Worm (Caenorhabditis elegans) whole organism, L1 larva: ENCODE data around the gene Y54G2A.41.
"Not testable (repeated sequence)": the region's sequence is repeated elsewhere in the genome, so short reads cannot be mapped to it uniquely, and the experiment has no call there.

Experiments used
- C04F5.9 ChIP-seq: sonication (generic microtip); optimal IDR thresholded peaks from 2 replicates; lab custom pipeline; 2016; ENCODE audit warnings: missing genetic modification characterization, missing compliant biosample characterization
- C16A3.4 ChIP-seq: fragments of 150-350 bp; optimal IDR thresholded peaks from 2 replicates; lab custom pipeline; 2014; ENCODE audit warnings: missing biosample characterization, missing genetic modification characterization
- Y116A8C.19 ChIP-seq: sonication (generic microtip); optimal IDR thresholded peaks from 2 replicates; lab custom pipeline; 2016; ENCODE audit warnings: missing compliant biosample characterization, missing genetic modification characterization, borderline replicate concordance
- aha-1 ChIP-seq: fragments of 150-350 bp; optimal IDR thresholded peaks from 2 replicates; lab custom pipeline; 2014; ENCODE audit warnings: missing biosample characterization, missing genetic modification characterization
- blmp-1 ChIP-seq: fragments of 150-350 bp; optimal IDR thresholded peaks from 2 replicates; lab custom pipeline; 2014; ENCODE audit warnings: missing biosample characterization, missing genetic modification characterization
- ceh-63 ChIP-seq: fragments of 200-800 bp; sonication (Bioruptor generic); optimal IDR thresholded peaks from 2 replicates; lab custom pipeline; 2018; ENCODE audit warnings: mild to moderate bottlenecking, missing genetic modification characterization, missing compliant biosample characterization
- ceh-82 ChIP-seq, 3 experiments: fragments of 150-350 bp in 1 of 3; sonication (generic microtip) in 2 of 3; optimal IDR thresholded peaks; 2 replicates each; lab custom pipeline; 2014 to 2017; ENCODE audit warnings: missing biosample characterization in 3 of 3, missing genetic modification characterization in 3 of 3
- dpl-1 ChIP-seq, 3 experiments: fragments of 150-350 bp in 2 of 3; sonication (generic microtip) in 1 of 3; optimal IDR thresholded peaks; 2 replicates each; lab custom pipeline; 2014 to 2017; ENCODE audit warnings: missing biosample characterization in 3 of 3, missing genetic modification characterization in 3 of 3, missing genetic modification reagents in 3 of 3
- dsc-1 ChIP-seq: sonication (generic microtip); optimal IDR thresholded peaks from 2 replicates; lab custom pipeline; 2016; ENCODE audit warnings: mild to moderate bottlenecking, missing genetic modification characterization, missing compliant biosample characterization
- efl-1 ChIP-seq, 4 experiments: fragments of 150-350 bp; optimal IDR thresholded peaks in 3 of 4; peaks in 1 of 4; 1 replicate in 1 of 4; 2 replicates in 3 of 4; lab custom pipeline; 2014; ENCODE audit warnings: missing biosample characterization in 2 of 4, missing genetic modification characterization in 2 of 4, missing genetic modification reagents in 2 of 4
- efl-3 ChIP-seq: fragments of 200-800 bp; sonication (Bioruptor generic); optimal IDR thresholded peaks from 2 replicates; lab custom pipeline; 2018; ENCODE audit warnings: mild to moderate bottlenecking, missing genetic modification characterization, missing compliant biosample characterization
- elt-3 ChIP-seq, 6 experiments: fragments of 150-350 bp in 1 of 6; sonication (generic microtip); optimal IDR thresholded peaks; 2 replicates each; lab custom pipeline; 2017 to 2018; ENCODE audit warnings: missing biosample characterization in 6 of 6, missing genetic modification characterization in 6 of 6, inconsistent platforms in 1 of 6
- ets-5 ChIP-seq: fragments of 200-800 bp; sonication (Bioruptor generic); IDR thresholded peaks from 2 replicates; pipeline ENCODE4 v1.3.6; 2022; ENCODE audit warnings: missing genetic modification characterization, missing compliant biosample characterization
- fkh-4 ChIP-seq: sonication (generic microtip); optimal IDR thresholded peaks from 2 replicates; lab custom pipeline; 2016; ENCODE audit warnings: missing compliant biosample characterization, missing genetic modification characterization, borderline replicate concordance
- grh-1 ChIP-seq: fragments of 200-800 bp; sonication (Bioruptor generic); IDR thresholded peaks from 2 replicates; pipeline ENCODE4 v1.3.6; 2022; ENCODE audit warnings: missing genetic modification reagents, missing genetic modification characterization, missing compliant biosample characterization
- hlh-4 ChIP-seq: sonication (generic microtip); optimal IDR thresholded peaks from 2 replicates; lab custom pipeline; 2016; ENCODE audit warnings: mild to moderate bottlenecking, missing genetic modification characterization, missing compliant biosample characterization
- isw-1 ChIP-seq: fragments of 200-800 bp; sonication (Bioruptor generic); IDR thresholded peaks from 2 replicates; pipeline ENCODE4 v1.3.6; 2022; ENCODE audit warnings: missing genetic modification characterization, missing compliant biosample characterization
- lin-35 ChIP-seq, 2 experiments: fragments of 150-350 bp; optimal IDR thresholded peaks; 2 replicates each; lab custom pipeline; 2014; ENCODE audit warnings: missing biosample characterization in 2 of 2, missing genetic modification characterization in 2 of 2, missing genetic modification reagents in 2 of 2
- lsy-2 ChIP-seq, 2 experiments: fragments of 150-350 bp; optimal IDR thresholded peaks; 2 replicates each; lab custom pipeline; 2014; ENCODE audit warnings: missing biosample characterization in 2 of 2, missing genetic modification characterization in 2 of 2
- mab-9 ChIP-seq: fragments of 200-800 bp; sonication (Bioruptor generic); IDR thresholded peaks from 2 replicates; pipeline ENCODE4 v1.3.6; 2022; ENCODE audit warnings: missing genetic modification reagents, missing genetic modification characterization, missing compliant biosample characterization
- mdl-1 ChIP-seq, 2 experiments: fragments of 150-350 bp; optimal IDR thresholded peaks; 2 replicates each; lab custom pipeline; 2014 to 2017; ENCODE audit warnings: missing biosample characterization in 2 of 2, missing genetic modification characterization in 2 of 2, inconsistent platforms in 1 of 2
- mep-1 ChIP-seq: fragments of 150-350 bp; optimal IDR thresholded peaks from 2 replicates; lab custom pipeline; 2014; ENCODE audit warnings: missing biosample characterization, missing genetic modification characterization
- nhr-19 ChIP-seq: fragments of 200-800 bp; sonication (Bioruptor generic); conservative IDR thresholded peaks from 2 replicates; pipeline ENCODE4 v1.3.6; 2022; ENCODE audit warnings: missing genetic modification characterization, missing compliant biosample characterization
- nhr-20 ChIP-seq: sonication (generic microtip); optimal IDR thresholded peaks from 2 replicates; lab custom pipeline; 2016; ENCODE audit warnings: mild to moderate bottlenecking, missing genetic modification characterization, missing compliant biosample characterization
- nhr-47 ChIP-seq: sonication (generic microtip); optimal IDR thresholded peaks from 2 replicates; lab custom pipeline; 2016; ENCODE audit warnings: mild to moderate bottlenecking, missing genetic modification characterization, moderate library complexity, missing compliant biosample characterization
- nhr-71 ChIP-seq: sonication (generic microtip); optimal IDR thresholded peaks from 2 replicates; lab custom pipeline; 2016; ENCODE audit warnings: mild to moderate bottlenecking, missing genetic modification characterization, moderate library complexity, missing compliant biosample characterization
- nhr-85 ChIP-seq: sonication (generic microtip); peaks from one replicate; lab custom pipeline; 2016; ENCODE audit warnings: missing genetic modification characterization, inconsistent platforms, missing compliant biosample characterization
- nhr-90 ChIP-seq: sonication (generic microtip); optimal IDR thresholded peaks from 2 replicates; lab custom pipeline; 2016; ENCODE audit warnings: mild to moderate bottlenecking, missing genetic modification characterization, missing compliant biosample characterization; ENCODE audit not compliant: poor library complexity
- snu-23 ChIP-seq: sonication (generic microtip); optimal IDR thresholded peaks from 2 replicates; lab custom pipeline; 2016; ENCODE audit warnings: missing genetic modification characterization, missing compliant biosample characterization
- sox-4 ChIP-seq: sonication (generic microtip); optimal IDR thresholded peaks from 2 replicates; lab custom pipeline; 2016; ENCODE audit warnings: missing genetic modification characterization, missing compliant biosample characterization
- swsn-7 ChIP-seq: sonication (generic microtip); optimal IDR thresholded peaks from 2 replicates; lab custom pipeline; 2016; ENCODE audit warnings: missing genetic modification characterization, missing compliant biosample characterization
- tbx-2 ChIP-seq: sonication (generic microtip); optimal IDR thresholded peaks from 2 replicates; lab custom pipeline; 2016; ENCODE audit warnings: missing genetic modification characterization, missing compliant biosample characterization
- unc-30 ChIP-seq: sonication (generic microtip); optimal IDR thresholded peaks from 2 replicates; lab custom pipeline; 2017; ENCODE audit warnings: missing biosample characterization, missing genetic modification characterization
- unc-62 ChIP-seq: fragments of 150-350 bp; optimal IDR thresholded peaks from 2 replicates; lab custom pipeline; 2014; ENCODE audit warnings: missing biosample characterization, missing genetic modification reagents, missing genetic modification characterization
- xbp-1 ChIP-seq: sonication (generic microtip); optimal IDR thresholded peaks from 2 replicates; lab custom pipeline; 2016; ENCODE audit warnings: missing genetic modification characterization, missing compliant biosample characterization
- zip-4 ChIP-seq: fragments of 200-800 bp; sonication (Bioruptor generic); optimal IDR thresholded peaks from 2 replicates; lab custom pipeline; 2018; ENCODE audit warnings: mild to moderate bottlenecking, missing genetic modification characterization, moderate library complexity, missing compliant biosample characterization

Gene Y54G2A.41

ce11 chrIV:2777841-2778240 is 26.2 kb downstream of the Y54G2A.41 start, which contains the start of gene Y54G2A.72:
TSS of gene Y54G2A.72 (plus strand) at chrIV:2778141.
- not testable (repeated sequence) for TF ChIP-seq efl-1 (optimal IDR thresholded peaks at IDR 0.05; lab: Kevin White, UChicago); efl-1 (GFP tag; optimal IDR thresholded peaks at IDR 0.05 in 1 of 2; lab: Kevin White, UChicago); mdl-1 (tag; optimal IDR thresholded peaks at IDR 0.05; lab: Kevin White, UChicago); snu-23 (GFP tag; lab: Kevin White, UChicago)

DNA sequence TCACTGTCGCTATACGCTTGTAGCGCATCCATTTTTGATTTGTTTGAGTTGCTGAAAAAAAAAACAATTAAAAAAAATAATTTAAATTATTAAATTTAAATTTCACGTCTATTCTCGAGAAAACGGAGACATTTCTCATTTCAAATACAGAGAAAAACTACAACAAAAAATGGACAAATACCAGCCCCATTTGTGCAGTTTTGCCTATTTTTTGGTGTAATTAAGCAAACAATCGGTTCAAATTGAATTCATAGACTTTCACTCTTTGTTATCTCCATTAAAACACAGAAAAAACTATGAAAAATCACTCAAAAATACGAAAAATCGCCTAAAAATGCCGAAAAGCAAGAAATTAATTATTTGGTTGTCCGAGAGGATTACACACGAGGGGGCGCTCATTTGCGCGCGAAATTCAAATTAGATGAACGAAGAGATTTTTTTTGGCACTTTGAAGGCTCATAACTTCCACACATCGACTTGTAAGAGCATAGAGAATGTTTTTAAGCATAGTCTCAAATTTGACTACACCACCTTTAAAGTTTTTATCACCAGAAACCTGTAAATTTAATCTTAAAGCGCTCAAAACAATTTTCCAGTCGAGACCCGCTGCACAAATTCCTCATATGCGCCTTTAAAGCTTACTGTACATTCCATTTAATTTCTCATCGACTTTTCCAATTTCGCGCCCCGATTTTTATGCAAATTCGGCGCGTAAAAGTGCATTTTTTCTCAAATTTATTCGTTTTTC is 31.3 kb downstream of the Y54G2A.41 start, which contains the start of gene Y54G2A.12:
Gene Y54G2A.12 (minus strand): TSS at position 51 of the 748 bp plus-strand sequence.
- TF ChIP-seq efl-1 (optimal IDR thresholded peaks at IDR 0.05; lab: Kevin White, UChicago) (peak; percentile 39 to 41), efl-1 (GFP tag; optimal IDR thresholded peaks at IDR 0.05 in 1 of 2; lab: Kevin White, UChicago) (peak; percentile 44 to 55), dpl-1 (GFP tag; optimal IDR thresholded peaks at IDR 0.05; lab: Kevin White, UChicago) (peak in 2 of 3 experiments; percentile 4 to 8), mab-9 (GFP tag; lab: Robert Waterston, UW) (no peak)

- TF ChIP-seq efl-3 (GFP tag; lab: Kevin White, UChicago), result no peak
- TF ChIP-seq elt-3 (tag; optimal IDR thresholded peaks at IDR 0.05; lab: Kevin White, UChicago), result peak in 1 of 6 experiments; percentile 26
- TF ChIP-seq dsc-1 (tag; lab: Kevin White, UChicago), result peak; percentile 15
- TF ChIP-seq ceh-63 (GFP tag; lab: Kevin White, UChicago), result no peak
- TF ChIP-seq unc-62 (GFP tag; lab: Kevin White, UChicago), result no peak
- TF ChIP-seq nhr-90, result peak; percentile 48
- TF ChIP-seq xbp-1 (tag; lab: Kevin White, UChicago), result peak; percentile 29
- TF ChIP-seq C16A3.4 (tag; lab: Kevin White, UChicago), result no peak
- peak; percentile 46 for TF ChIP-seq tbx-2 (tag; lab: Kevin White, UChicago)
- peak; percentile 68 for TF ChIP-seq snu-23 (GFP tag; lab: Kevin White, UChicago)
- 0 out of 2 replicates have a peak, but pooled peaks have one; percentile 13 for TF ChIP-seq grh-1 (GFP tag; lab: Robert Waterston, UW)
- TF ChIP-seq dpl-1 (GFP tag; optimal IDR thresholded peaks at IDR 0.05; lab: Kevin White, UChicago), result peak; percentile 37 to 45 (median 43)
- no peak for TF ChIP-seq sox-4 (tag; lab: Kevin White, UChicago)
- TF ChIP-seq hlh-4 (tag; lab: Kevin White, UChicago), result no peak
- peak; percentile 46 to 57 for TF ChIP-seq lsy-2 (tag; optimal IDR thresholded peaks at IDR 0.05; lab: Kevin White, UChicago)
- TF ChIP-seq nhr-47 (tag; lab: Kevin White, UChicago), result peak; percentile 54
- TF ChIP-seq isw-1, result peak; percentile 27
- no peak for TF ChIP-seq aha-1 (tag; lab: Kevin White, UChicago)
- TF ChIP-seq unc-30 (tag; lab: Kevin White, UChicago), result no peak
- TF ChIP-seq nhr-19 (GFP tag; lab: Robert Waterston, UW), result no peak
- TF ChIP-seq ceh-82 (tag; optimal IDR thresholded peaks at IDR 0.05; lab: Kevin White, UChicago), result peak; percentile 3 to 46 (median 40)
- peak; percentile 45 to 55 for TF ChIP-seq lin-35 (GFP tag; optimal IDR thresholded peaks at IDR 0.05; lab: Kevin White, UChicago)
- peak; percentile 36 for TF ChIP-seq swsn-7 (tag; lab: Kevin White, UChicago)
- no peak for TF ChIP-seq ets-5 (GFP tag; lab: Robert Waterston, UW)
- peak; percentile 64 for TF ChIP-seq mep-1
- TF ChIP-seq C04F5.9 (tag; lab: Kevin White, UChicago), result no peak
- no peak for TF ChIP-seq fkh-4 (tag; lab: Kevin White, UChicago)
- peak; percentile 69 to 72 for TF ChIP-seq efl-1 (optimal IDR thresholded peaks at IDR 0.05; lab: Kevin White, UChicago)
- peak; percentile 47 to 87 for TF ChIP-seq efl-1 (GFP tag; optimal IDR thresholded peaks at IDR 0.05 in 1 of 2; lab: Kevin White, UChicago)
- peak; percentile 38 for TF ChIP-seq blmp-1
- no peak for TF ChIP-seq zip-4
- peak; percentile 46 for TF ChIP-seq nhr-20 (tag; lab: Kevin White, UChicago)
- no peak for TF ChIP-seq Y116A8C.19 (tag; lab: Kevin White, UChicago)
- peak; percentile 71 for TF ChIP-seq nhr-85
- peak; percentile 68 for TF ChIP-seq nhr-71 (tag; lab: Kevin White, UChicago)
Observed at ce11 chrIV:2785057-2785456, 33.4 kb downstream of the Y54G2A.41 start.
